Worm (Caenorhabditis elegans) whole organism, L3 larva: ENCODE data around the gene cpr-1.
"Not testable (repeated sequence)": the region's sequence is repeated elsewhere in the genome, so short reads cannot be mapped to it uniquely, and the experiment has no call there.

Experiments used
- ama-1 ChIP-seq: fragments of 150-350 bp; optimal IDR thresholded peaks from 2 replicates; lab custom pipeline; 2018
- egl-27 ChIP-seq: sonication (generic microtip); optimal IDR thresholded peaks from 4 replicates; lab custom pipeline; 2017; ENCODE audit warnings: missing biosample characterization, missing genetic modification reagents, missing genetic modification characterization
- elt-1 ChIP-seq: fragments of 150-350 bp; optimal IDR thresholded peaks from 2 replicates; lab custom pipeline; 2014; ENCODE audit warnings: missing biosample characterization, missing genetic modification characterization
- fos-1 ChIP-seq: fragments of 150-350 bp; optimal IDR thresholded peaks from 2 replicates; lab custom pipeline; 2014; ENCODE audit warnings: missing biosample characterization, missing genetic modification characterization
- nhr-28 ChIP-seq: fragments of 150-350 bp; optimal IDR thresholded peaks from 2 replicates; lab custom pipeline; 2014; ENCODE audit warnings: missing biosample characterization, missing genetic modification characterization
- nhr-76 ChIP-seq: fragments of 150-350 bp; sonication (generic microtip); optimal IDR thresholded peaks from 5 replicates; lab custom pipeline; 2014; ENCODE audit warnings: missing biosample characterization, missing genetic modification characterization
- unc-62 ChIP-seq: fragments of 150-350 bp; sonication (generic microtip); optimal IDR thresholded peaks from 4 replicates; lab custom pipeline; 2014; ENCODE audit warnings: missing biosample characterization, missing genetic modification reagents, missing genetic modification characterization

ce11 chrV:12020026-12020425 is 44.7 kb downstream of the cpr-1 start, which contains the start of gene F10C2.3:
- TF ChIP-seq fos-1 (tag; lab: Kevin White, UChicago); egl-27 (tag; lab: Kevin White, UChicago); ama-1; nhr-76 (tag; lab: Kevin White, UChicago); nhr-28 (tag; lab: Kevin White, UChicago); unc-62 (GFP tag; lab: Kevin White, UChicago); elt-1 (tag; lab: Kevin White, UChicago): not testable (repeated sequence)
